Worm (Caenorhabditis elegans): ENCODE data around the gene F13H8.11.

Gene F13H8.11

ce11 chrII:6221470-6221869, 38.4 kb downstream of the F13H8.11 start:
- no peak for TF ChIP-seq hmbx-1 (tag; optimal IDR thresholded peaks at IDR 0.05)
- no peak for TF ChIP-seq ama-1 (optimal IDR thresholded peaks at IDR 0.05)
- TF ChIP-seq hnd-1 (tag; optimal IDR thresholded peaks at IDR 0.05), result no peak
- TF ChIP-seq flt-1 (GFP tag; IDR thresholded peaks at IDR 0.05), result no peak
- no peak for TF ChIP-seq tbx-11 (GFP tag; IDR thresholded peaks at IDR 0.05)
- TF ChIP-seq aly-1 (tag; optimal IDR thresholded peaks at IDR 0.05), result no peak
- TF ChIP-seq scrt-1 (GFP tag; IDR thresholded peaks at IDR 0.05), result no peak
- TF ChIP-seq tbx-37 (GFP tag; conservative IDR thresholded peaks at IDR 0.05), result no peak
- TF ChIP-seq B0310.2 (tag; optimal IDR thresholded peaks at IDR 0.05), result no peak
- no peak for TF ChIP-seq F13C5.2 (tag; optimal IDR thresholded peaks at IDR 0.05)
- TF ChIP-seq ceh-36 (tag; optimal IDR thresholded peaks at IDR 0.05), result no peak
- TF ChIP-seq sea-1 (GFP tag; conservative IDR thresholded peaks at IDR 0.05), result no peak
- no peak for TF ChIP-seq pes-1 (GFP tag; IDR thresholded peaks at IDR 0.05)

- TF ChIP-seq B0310.2 (tag; optimal IDR thresholded peaks at IDR 0.05) (no peak), hnd-1 (tag; optimal IDR thresholded peaks at IDR 0.05) (no peak), tra-4 (tag; optimal IDR thresholded peaks at IDR 0.05) (no peak), ceh-36 (tag; optimal IDR thresholded peaks at IDR 0.05) (no peak), pes-1 (GFP tag; IDR thresholded peaks at IDR 0.05) (no peak), flt-1 (GFP tag; IDR thresholded peaks at IDR 0.05) (no peak), ceh-13 (GFP tag; optimal IDR thresholded peaks at IDR 0.05) (no peak), ama-1 (optimal IDR thresholded peaks at IDR 0.05) (no peak)
Measured at ce11 chrII:6219346-6219745, 40.5 kb downstream of the F13H8.11 start, which contains the start of gene mks-2. Gene mks-2 (minus strand): TSS chrII:6219446.

- TF ChIP-seq ets-7 (tag; optimal IDR thresholded peaks at IDR 0.05) (no peak), aly-1 (tag; optimal IDR thresholded peaks at IDR 0.05) (no peak), hmbx-1 (tag; optimal IDR thresholded peaks at IDR 0.05) (no peak), B0310.2 (tag; optimal IDR thresholded peaks at IDR 0.05) (no peak), flt-1 (GFP tag; IDR thresholded peaks at IDR 0.05) (no peak), pes-1 (GFP tag; IDR thresholded peaks at IDR 0.05) (no peak), tra-4 (tag; optimal IDR thresholded peaks at IDR 0.05) (no peak), ceh-13 (GFP tag; optimal IDR thresholded peaks at IDR 0.05) (no peak), ama-1 (optimal IDR thresholded peaks at IDR 0.05) (no peak), scrt-1 (GFP tag; IDR thresholded peaks at IDR 0.05) (no peak), F13C5.2 (tag; optimal IDR thresholded peaks at IDR 0.05) (no peak), sea-1 (GFP tag; conservative IDR thresholded peaks at IDR 0.05) (no peak), tbx-37 (GFP tag; conservative IDR thresholded peaks at IDR 0.05) (no peak), hmg-4 (GFP tag; optimal IDR thresholded peaks at IDR 0.05) (no peak), hnd-1 (tag; optimal IDR thresholded peaks at IDR 0.05) (no peak), ceh-36 (tag; optimal IDR thresholded peaks at IDR 0.05) (no peak)
Measured at ce11 chrII:6208116-6208515, 51.7 kb downstream of the F13H8.11 start, which contains the start of gene daf-37. Gene daf-37 (minus strand): TSS chrII:6208216.
